Worm (Caenorhabditis elegans): Measurements from ENCODE around the gene snf-3.

Gene snf-3

DNA sequence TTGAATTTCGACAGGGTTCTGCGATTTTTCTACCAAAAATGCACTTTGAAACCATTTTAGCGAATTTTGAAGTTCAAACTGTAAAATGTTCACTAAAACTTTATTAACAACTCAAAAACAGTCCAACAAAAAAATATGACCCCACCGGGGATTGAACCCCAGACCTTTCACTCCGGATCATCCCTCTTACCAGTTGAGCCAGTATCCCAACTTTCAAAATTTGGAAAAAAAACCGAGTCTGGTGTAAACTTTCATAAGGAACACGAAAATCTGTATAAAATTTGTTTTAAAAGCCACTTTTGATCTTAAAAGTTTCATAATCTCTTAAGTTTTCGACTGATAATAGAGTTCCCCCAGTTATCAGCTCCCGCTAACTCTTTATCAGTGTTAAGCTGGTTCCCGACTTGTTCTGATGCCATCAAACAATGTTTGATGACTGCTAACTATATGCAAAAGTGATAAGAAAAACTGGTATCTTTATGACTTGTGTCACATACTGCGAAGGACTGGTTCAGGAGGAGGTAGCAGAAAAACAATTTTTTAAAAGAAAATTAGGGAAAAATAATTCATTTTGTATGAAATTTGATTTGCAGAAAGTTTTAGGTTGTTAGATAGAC lies 11.8 kb downstream of the snf-3 start (continued):
- no peak for TF ChIP-seq pbrm-1 (GFP tag; IDR thresholded peaks at IDR 0.05)
- TF ChIP-seq F57C9.4 (tag; optimal IDR thresholded peaks at IDR 0.05): no peak
- TF ChIP-seq sdz-38 (tag; optimal IDR thresholded peaks at IDR 0.05): no peak

DNA sequence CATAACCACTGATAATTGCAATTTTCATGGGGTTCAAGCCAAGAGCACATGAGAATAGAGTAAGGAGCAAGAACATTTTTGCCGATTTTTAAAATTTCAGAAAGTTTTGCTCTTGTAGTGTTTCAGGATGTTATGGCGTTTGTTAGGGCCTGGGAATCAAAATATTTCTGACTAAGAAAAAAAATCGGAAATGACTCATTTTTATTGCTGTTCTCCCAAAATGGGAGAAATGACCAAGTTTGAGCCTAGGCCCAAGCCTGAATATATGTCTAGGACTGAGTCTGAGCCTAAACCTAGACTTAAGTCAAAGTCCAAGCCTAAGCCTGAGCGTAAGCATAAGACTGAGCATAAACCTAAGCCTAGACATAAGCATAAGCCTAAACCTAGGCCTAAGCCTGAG lies 12.6 kb downstream of the snf-3 start, which contains the start of gene T13B5.9:
Gene T13B5.9 (minus strand): TSS at position 101 of the 400 bp plus-strand sequence.
- TF ChIP-seq mcd-1 (GFP tag; IDR thresholded peaks at IDR 0.05) (no peak), mxl-1 (tag; optimal IDR thresholded peaks at IDR 0.05) (no peak), lin-26 (GFP tag; IDR thresholded peaks at IDR 0.05) (no peak), mes-4 (tag; optimal IDR thresholded peaks at IDR 0.05) (no peak), nfya-1 (tag; optimal IDR thresholded peaks at IDR 0.05; ENCODE audit: borderline replicate concordance, insufficient read depth) (no peak), F52B5.7 (tag; optimal IDR thresholded peaks at IDR 0.05) (no peak), F33H1.4 (GFP tag; IDR thresholded peaks at IDR 0.05) (no peak), somi-1 (GFP tag; optimal IDR thresholded peaks at IDR 0.05) (no peak), hrde-1 (tag; optimal IDR thresholded peaks at IDR 0.05; ENCODE audit: borderline replicate concordance) (no peak), madf-10 (tag; optimal IDR thresholded peaks at IDR 0.05) (no peak), ztf-18 (tag; optimal IDR thresholded peaks at IDR 0.05) (no peak), ceh-79 (tag; optimal IDR thresholded peaks at IDR 0.05) (no peak), F23B12.7 (tag; optimal IDR thresholded peaks at IDR 0.05; ENCODE audit: insufficient read depth) (no peak), ccch-3 (GFP tag; optimal IDR thresholded peaks at IDR 0.05) (no peak), ztf-22 (GFP tag; optimal IDR thresholded peaks at IDR 0.05) (no peak), nhr-120 (GFP tag; IDR thresholded peaks at IDR 0.05) (no peak), tlf-1 (GFP tag; optimal IDR thresholded peaks at IDR 0.05) (no peak), sea-2 (GFP tag; IDR thresholded peaks at IDR 0.05) (no peak)

DNA sequence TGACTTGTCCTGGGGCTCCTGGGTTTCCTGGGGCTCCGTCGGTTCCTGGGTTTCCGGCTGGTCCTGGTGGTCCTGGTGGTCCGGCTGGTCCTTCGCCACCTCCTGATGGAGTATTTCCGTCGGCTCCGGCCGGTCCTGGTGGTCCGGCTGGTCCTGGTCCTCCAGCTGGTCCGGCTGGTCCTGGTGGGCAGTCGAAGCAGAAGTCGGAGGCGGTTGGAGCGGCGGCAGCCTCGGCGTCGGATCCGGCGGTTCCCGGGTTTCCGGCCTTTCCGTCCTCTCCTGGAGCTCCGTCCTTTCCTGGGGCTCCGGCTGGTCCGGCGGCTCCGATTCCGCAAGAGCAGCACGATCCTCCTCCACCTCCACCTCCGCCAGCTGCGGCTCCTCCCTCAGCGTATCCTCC lies 13.5 kb downstream of the snf-3 start:
- TF ChIP-seq hsf-1 (GFP tag; IDR thresholded peaks at IDR 0.05) (no peak), mcd-1 (GFP tag; IDR thresholded peaks at IDR 0.05) (peak; percentile 53; the same call in 1 of the 2 replicates), egrh-3 (GFP tag; IDR thresholded peaks at IDR 0.05) (peak; percentile 99), zfh-2 (GFP tag; conservative IDR thresholded peaks at IDR 0.05) (peak; percentile 95)

DNA sequence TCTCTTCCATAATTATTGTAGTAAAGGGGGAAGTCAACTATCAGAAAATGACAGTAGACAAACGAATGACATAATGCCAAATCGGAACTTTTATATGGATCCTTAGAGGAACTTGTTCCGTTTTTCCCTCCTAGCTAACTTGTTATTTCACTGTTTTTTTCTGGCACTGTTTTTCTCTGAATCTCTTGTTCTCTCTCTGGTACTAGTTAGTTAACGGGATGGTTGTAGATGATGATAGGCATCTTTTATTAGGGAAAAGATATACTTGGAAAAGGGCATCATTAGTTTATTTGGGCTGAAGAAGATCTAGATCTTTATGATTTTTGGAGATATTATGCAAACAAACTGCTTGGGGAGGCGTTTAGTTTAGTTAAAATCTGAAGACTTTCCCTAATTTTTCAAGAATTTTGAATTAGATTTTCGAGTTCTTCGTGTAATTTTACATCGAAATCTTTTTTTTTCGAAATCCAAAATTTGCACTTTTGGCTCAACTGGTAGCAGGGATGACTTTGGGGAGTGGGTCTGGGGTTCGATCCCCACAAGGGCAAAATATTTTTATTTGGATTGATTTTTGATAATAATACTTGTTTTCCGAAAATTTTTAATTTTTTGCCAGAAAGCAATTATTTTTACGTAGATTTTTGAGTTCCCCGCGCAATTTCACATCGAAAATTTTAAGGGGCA lies 15.2 kb downstream of the snf-3 start, which contains the start of gene col-40:
Gene col-40 (minus strand): TSS at position 51 of the 684 bp plus-strand sequence.
- TF ChIP-seq madf-8 (GFP tag; conservative IDR thresholded peaks at IDR 0.05) (no peak), dox-1 (GFP tag; IDR thresholded peaks at IDR 0.05) (no peak), bed-2 (GFP tag; IDR thresholded peaks at IDR 0.05) (no peak), madf-6 (GFP tag; IDR thresholded peaks at IDR 0.05) (no peak), sptf-2 (GFP tag; optimal IDR thresholded peaks at IDR 0.05) (no peak), Y56A3A.18 (GFP tag; IDR thresholded peaks at IDR 0.05) (no peak), nhr-120 (GFP tag; IDR thresholded peaks at IDR 0.05) (no peak), rpc-1 (optimal IDR thresholded peaks at IDR 0.05) (peak; percentile 7), rpc-1 (tag; optimal IDR thresholded peaks at IDR 0.05) (peak; percentile 65), ztf-26 (tag; optimal IDR thresholded peaks at IDR 0.05) (no peak), fkh-3 (tag; optimal IDR thresholded peaks at IDR 0.05) (no peak), ccch-3 (GFP tag; optimal IDR thresholded peaks at IDR 0.05) (no peak), F37B4.10 (GFP tag; IDR thresholded peaks at IDR 0.05) (no peak), chd-7 (tag; optimal IDR thresholded peaks at IDR 0.05) (no peak), madf-10 (tag; optimal IDR thresholded peaks at IDR 0.05) (no peak), lag-1 (GFP tag; IDR thresholded peaks at IDR 0.05) (no peak), egl-44 (GFP tag; IDR thresholded peaks at IDR 0.05) (no peak), tbp1 (GFP tag; optimal IDR thresholded peaks at IDR 0.05) (peak; percentile 74), K11D2.4 (GFP tag; IDR thresholded peaks at IDR 0.05) (no peak), lsl-1 (GFP tag; optimal IDR thresholded peaks at IDR 0.05) (no peak), ceh-58 (GFP tag; IDR thresholded peaks at IDR 0.05) (no peak), B0261.1 (tag; optimal IDR thresholded peaks at IDR 0.05) (peak; percentile 6), F57C9.4 (tag; optimal IDR thresholded peaks at IDR 0.05) (no peak), snpc-1.1 (tag; optimal IDR thresholded peaks at IDR 0.05; ENCODE audit: insufficient read depth) (peak; percentile 9)

Measured in whole organism, young adult.